Worm (Caenorhabditis elegans) whole organism, young adult: Measurements from ENCODE around the gene ucr-2.1.

Experiments used
- B0035.1 ChIP-seq: sonication (generic microtip); optimal IDR thresholded peaks from 2 replicates; lab custom pipeline; 2016; ENCODE audit warnings: missing genetic modification characterization, mild to moderate bottlenecking, missing compliant biosample characterization, missing genotype, missing genetic modification reagents
- B0261.1 ChIP-seq: sonication (generic microtip); optimal IDR thresholded peaks from 2 replicates; lab custom pipeline; 2016; ENCODE audit warnings: mild to moderate bottlenecking, missing genetic modification characterization, moderate library complexity, missing compliant biosample characterization
- C06A6.2 ChIP-seq: fragments of 200-800 bp; sonication (Bioruptor generic); conservative IDR thresholded peaks from 2 replicates; pipeline ENCODE4 v1.3.6; 2022; ENCODE audit warnings: missing genetic modification characterization, missing compliant biosample characterization
- D2030.7 ChIP-seq: fragments of 200-800 bp; sonication (Bioruptor generic); IDR thresholded peaks from 2 replicates; pipeline ENCODE4 v1.3.6; 2022; ENCODE audit warnings: missing genetic modification reagents, missing genetic modification characterization, missing compliant biosample characterization
- F57A8.1 ChIP-seq: fragments of 200-800 bp; sonication (Bioruptor generic); optimal IDR thresholded peaks from 2 replicates; lab custom pipeline; 2018; ENCODE audit warnings: mild to moderate bottlenecking, missing genetic modification characterization, moderate library complexity, missing compliant biosample characterization
- K11D2.4 ChIP-seq: fragments of 200-800 bp; sonication (Bioruptor generic); IDR thresholded peaks from 2 replicates; pipeline ENCODE4 v1.3.6; 2022; ENCODE audit warnings: missing genetic modification reagents, missing genetic modification characterization, missing compliant biosample characterization
- Y56A3A.18 ChIP-seq: fragments of 200-800 bp; sonication (Bioruptor generic); IDR thresholded peaks from 2 replicates; pipeline ENCODE4 v1.3.6; 2022; ENCODE audit warnings: missing genetic modification reagents, missing genetic modification characterization, missing compliant biosample characterization
- Y79H2A.3 ChIP-seq: fragments of 200-800 bp; sonication (Bioruptor generic); conservative IDR thresholded peaks from 2 replicates; pipeline ENCODE4 v1.3.6; 2022; ENCODE audit warnings: missing genetic modification reagents, missing genetic modification characterization, missing compliant biosample characterization
- akir-1 ChIP-seq: fragments of 200-800 bp; sonication (Bioruptor generic); optimal IDR thresholded peaks from 2 replicates; lab custom pipeline; 2018; ENCODE audit warnings: mild to moderate bottlenecking, missing genetic modification characterization, moderate library complexity, missing compliant biosample characterization
- aptf-2 ChIP-seq: fragments of 200-800 bp; sonication (Bioruptor generic); conservative IDR thresholded peaks from 2 replicates; pipeline ENCODE4 v1.3.6; 2022; ENCODE audit warnings: missing genetic modification reagents, missing genetic modification characterization, missing compliant biosample characterization
- aptf-3 ChIP-seq: fragments of 200-800 bp; sonication (Bioruptor generic); IDR thresholded peaks from 2 replicates; pipeline ENCODE4 v1.3.6; 2022; ENCODE audit warnings: missing genetic modification characterization, missing compliant biosample characterization
- athp-1 ChIP-seq: sonication (generic microtip); optimal IDR thresholded peaks from 2 replicates; lab custom pipeline; 2017; ENCODE audit warnings: mild to moderate bottlenecking, missing genetic modification characterization, missing compliant biosample characterization
- ccch-3 ChIP-seq: fragments of 200-800 bp; sonication (Bioruptor generic); optimal IDR thresholded peaks from 2 replicates; lab custom pipeline; 2018; ENCODE audit warnings: mild to moderate bottlenecking, missing genetic modification characterization, missing compliant biosample characterization
- ceh-40 ChIP-seq: fragments of 200-800 bp; sonication (Bioruptor generic); IDR thresholded peaks from 2 replicates; pipeline ENCODE4 v1.3.6; 2022; ENCODE audit warnings: missing genetic modification characterization, missing compliant biosample characterization
- die-1 ChIP-seq: sonication (generic microtip); optimal IDR thresholded peaks from 2 replicates; lab custom pipeline; 2016; ENCODE audit warnings: missing genotype, mild to moderate bottlenecking, missing genetic modification characterization, missing compliant biosample characterization
- dox-1 ChIP-seq: fragments of 200-800 bp; sonication (Bioruptor generic); IDR thresholded peaks from 2 replicates; pipeline ENCODE4 v1.3.6; 2022; ENCODE audit warnings: missing genetic modification reagents, missing genetic modification characterization, missing compliant biosample characterization
- dpff-1 ChIP-seq: sonication (generic microtip); optimal IDR thresholded peaks from 2 replicates; lab custom pipeline; 2017; ENCODE audit warnings: mild to moderate bottlenecking, missing genetic modification characterization, missing compliant biosample characterization
- efl-1 ChIP-seq: fragments of 150-350 bp; optimal IDR thresholded peaks from 2 replicates; lab custom pipeline; 2014; ENCODE audit warnings: missing biosample characterization, missing genetic modification reagents, missing genetic modification characterization
- egl-18 ChIP-seq: fragments of 200-800 bp; sonication (Bioruptor generic); IDR thresholded peaks from 2 replicates; pipeline ENCODE4 v1.3.6; 2022; ENCODE audit warnings: missing genetic modification reagents, missing genetic modification characterization, missing compliant biosample characterization
- egl-44 ChIP-seq: fragments of 200-800 bp; sonication (Bioruptor generic); IDR thresholded peaks from 2 replicates; pipeline ENCODE4 v1.3.6; 2022; ENCODE audit warnings: missing genetic modification reagents, missing genetic modification characterization, missing compliant biosample characterization
- him-1 ChIP-seq: sonication (generic microtip); optimal IDR thresholded peaks from 2 replicates; lab custom pipeline; 2016; ENCODE audit warnings: missing genotype, missing genetic modification reagents, missing genetic modification characterization, missing compliant biosample characterization
- hmg-1.2 ChIP-seq: fragments of 200-800 bp; sonication (Bioruptor generic); IDR thresholded peaks from 2 replicates; pipeline ENCODE4 v1.3.6; 2022; ENCODE audit warnings: missing genetic modification reagents, missing genetic modification characterization, missing compliant biosample characterization
- let-607 ChIP-seq, 2 experiments: fragments of 200-800 bp in 1 of 2; sonication (Bioruptor generic) in 1 of 2; sonication (generic microtip) in 1 of 2; optimal IDR thresholded peaks; 2 replicates each; lab custom pipeline; 2016 to 2018; ENCODE audit warnings: mild to moderate bottlenecking in 2 of 2, missing compliant biosample characterization in 2 of 2, missing genetic modification characterization in 2 of 2, moderate library complexity in 2 of 2, missing genotype in 1 of 2
- lin-26 ChIP-seq: fragments of 200-800 bp; sonication (Bioruptor generic); IDR thresholded peaks from 2 replicates; pipeline ENCODE4 v1.3.6; 2022; ENCODE audit warnings: missing genetic modification reagents, missing genetic modification characterization, missing compliant biosample characterization
- lin-35 ChIP-seq, 3 experiments: fragments of 150-350 bp in 2 of 3; sonication (generic microtip) in 1 of 3; optimal IDR thresholded peaks; 2 replicates each; lab custom pipeline; 2014 to 2018; ENCODE audit warnings: missing biosample characterization in 3 of 3, missing genetic modification characterization in 3 of 3, missing genetic modification reagents in 3 of 3
- lin-40 ChIP-seq: sonication (generic microtip); optimal IDR thresholded peaks from 2 replicates; lab custom pipeline; 2016; ENCODE audit warnings: missing genetic modification characterization, mild to moderate bottlenecking, missing compliant biosample characterization, missing genotype, missing genetic modification reagents
- lir-1 ChIP-seq: fragments of 200-800 bp; sonication (Bioruptor generic); conservative IDR thresholded peaks from 2 replicates; pipeline ENCODE4 v1.3.6; 2022; ENCODE audit warnings: missing genetic modification reagents, missing genetic modification characterization, missing compliant biosample characterization
- madf-3 ChIP-seq: fragments of 200-800 bp; sonication (Bioruptor generic); IDR thresholded peaks from 2 replicates; pipeline ENCODE4 v1.3.6; 2022; ENCODE audit warnings: missing genetic modification reagents, missing genetic modification characterization, missing compliant biosample characterization
- madf-6 ChIP-seq: fragments of 200-800 bp; sonication (Bioruptor generic); IDR thresholded peaks from 2 replicates; pipeline ENCODE4 v1.3.6; 2022; ENCODE audit warnings: missing genetic modification reagents, missing genetic modification characterization, missing compliant biosample characterization
- madf-8 ChIP-seq: fragments of 200-800 bp; sonication (Bioruptor generic); conservative IDR thresholded peaks from 2 replicates; pipeline ENCODE4 v1.3.6; 2022; ENCODE audit warnings: missing genetic modification reagents, missing genetic modification characterization, missing compliant biosample characterization
- mcd-1 ChIP-seq: fragments of 200-800 bp; sonication (Bioruptor generic); IDR thresholded peaks from 2 replicates; pipeline ENCODE4 v1.3.6; 2022; ENCODE audit warnings: missing genetic modification reagents, missing genetic modification characterization, missing compliant biosample characterization
- mxl-1 ChIP-seq: sonication (generic microtip); optimal IDR thresholded peaks from 2 replicates; lab custom pipeline; 2016; ENCODE audit warnings: missing genetic modification characterization, missing compliant biosample characterization
- nfyb-1 ChIP-seq: fragments of 200-800 bp; sonication (Bioruptor generic); IDR thresholded peaks from 2 replicates; pipeline ENCODE4 v1.3.6; 2022; ENCODE audit warnings: missing genetic modification reagents, missing genetic modification characterization, missing compliant biosample characterization
- rcor-1 ChIP-seq: fragments of 200-800 bp; sonication (Bioruptor generic); IDR thresholded peaks from 2 replicates; pipeline ENCODE4 v1.3.6; 2022; ENCODE audit warnings: missing genetic modification reagents, missing genetic modification characterization, missing compliant biosample characterization
- repo-1 ChIP-seq: sonication (generic microtip); optimal IDR thresholded peaks from 2 replicates; lab custom pipeline; 2017; ENCODE audit warnings: mild to moderate bottlenecking, missing genetic modification characterization, missing compliant biosample characterization
- snpc-1.1 ChIP-seq: sonication (generic microtip); optimal IDR thresholded peaks from 2 replicates; lab custom pipeline; 2017; ENCODE audit warnings: missing genetic modification characterization, mild to moderate bottlenecking, missing compliant biosample characterization, antibody characterized with exemption, moderate library complexity, missing genotype, missing genetic modification reagents; ENCODE audit not compliant: insufficient read depth
- snpc-1.3 ChIP-seq: sonication (generic microtip); optimal IDR thresholded peaks from 2 replicates; lab custom pipeline; 2017; ENCODE audit warnings: missing genetic modification characterization, mild to moderate bottlenecking, missing compliant biosample characterization, antibody characterized with exemption, moderate library complexity, missing genotype, missing genetic modification reagents; ENCODE audit not compliant: insufficient read depth
- tbp1 ChIP-seq: fragments of 200-800 bp; sonication (Bioruptor generic); optimal IDR thresholded peaks from 2 replicates; lab custom pipeline; 2018; ENCODE audit warnings: mild to moderate bottlenecking, missing genetic modification characterization, missing compliant biosample characterization
- unc-130 ChIP-seq: sonication (generic microtip); optimal IDR thresholded peaks from 2 replicates; lab custom pipeline; 2016; ENCODE audit warnings: missing genetic modification reagents, missing genetic modification characterization, missing compliant biosample characterization
- zim-3 ChIP-seq: sonication (generic microtip); optimal IDR thresholded peaks from 2 replicates; lab custom pipeline; 2017; ENCODE audit warnings: mild to moderate bottlenecking, missing genetic modification characterization, moderate library complexity, missing compliant biosample characterization
- ztf-18 ChIP-seq: sonication (generic microtip); optimal IDR thresholded peaks from 2 replicates; lab custom pipeline; 2016; ENCODE audit warnings: missing genotype, mild to moderate bottlenecking, missing genetic modification characterization, missing compliant biosample characterization
- ztf-26 ChIP-seq: sonication (generic microtip); optimal IDR thresholded peaks from 2 replicates; lab custom pipeline; 2017; ENCODE audit warnings: missing genetic modification characterization, missing compliant biosample characterization
- ztf-6 ChIP-seq: fragments of 200-800 bp; sonication (Bioruptor generic); IDR thresholded peaks from 2 replicates; pipeline ENCODE4 v1.3.6; 2022; ENCODE audit warnings: missing genetic modification reagents, missing genetic modification characterization, missing compliant biosample characterization

ucr-2.1 gene

DNA sequence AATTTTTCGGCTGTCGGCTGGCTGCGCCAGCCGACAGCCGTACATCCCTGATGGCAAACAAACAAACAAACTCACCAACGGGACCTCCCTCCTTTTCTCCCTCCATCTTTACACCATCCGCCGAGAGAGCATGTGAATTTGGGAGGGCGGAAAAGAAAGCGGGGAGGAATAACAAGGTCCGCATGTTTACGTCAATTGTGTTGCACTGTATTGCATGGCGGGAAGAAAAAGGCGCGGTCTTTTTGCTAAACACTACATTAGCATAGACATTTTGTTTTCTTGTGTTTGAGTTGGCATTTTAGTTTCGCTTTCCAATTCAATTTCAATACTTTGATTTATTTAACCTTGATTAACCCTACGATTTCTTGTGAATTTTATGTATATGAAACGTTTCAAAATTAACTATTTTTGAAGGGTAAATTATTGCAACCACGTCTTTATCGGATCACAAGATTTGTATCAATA, 30.3 kb upstream of the ucr-2.1 start, which contains the start of gene C49F5.6:
Gene C49F5.6, plus strand, starts transcription at position 415 of the 465 bp plus-strand sequence.
- TF ChIP-seq madf-6 (GFP tag; lab: Robert Waterston, UW) (peak; percentile 79), madf-3 (GFP tag; lab: Robert Waterston, UW) (0 out of 2 replicates have a peak, but pooled peaks have one; percentile 44), C06A6.2 (GFP tag; lab: Robert Waterston, UW) (no peak), K11D2.4 (no peak), F57A8.1 (GFP tag; lab: Kevin White, UChicago) (no peak), efl-1 (GFP tag; lab: Kevin White, UChicago) (peak; percentile 89), ztf-6 (GFP tag; lab: Robert Waterston, UW) (no peak), lir-1 (GFP tag; lab: Robert Waterston, UW) (no peak), ccch-3 (no peak), aptf-2 (GFP tag; lab: Robert Waterston, UW) (peak; percentile 76), madf-8 (GFP tag; lab: Robert Waterston, UW) (0 out of 2 replicates have a peak, but pooled peaks have one; percentile 31), B0035.1 (no peak)

- TF ChIP-seq egl-18 (GFP tag; lab: Robert Waterston, UW) (no peak), hmg-1.2 (GFP tag; lab: Robert Waterston, UW) (peak; percentile 18; the same call in 1 of the 2 replicates)
Observed at ce11 chrX:11992246-11992645, 26.0 kb upstream of the ucr-2.1 start.

ce11 chrX:11992778-11993177, 25.5 kb upstream of the ucr-2.1 start:
- TF ChIP-seq repo-1 (tag; lab: Kevin White, UChicago) (no peak), athp-1 (no peak), let-607 (tag; optimal IDR thresholded peaks at IDR 0.05; lab: Kevin White, UChicago) (no peak)

ce11 chrX:11993327-11993726, 24.9 kb upstream of the ucr-2.1 start:
- TF ChIP-seq Y56A3A.18 (0 out of 2 replicates have a peak, but pooled peaks have one; percentile 17), lin-40 (tag; lab: Kevin White, UChicago) (peak; percentile 10), ceh-40 (GFP tag; lab: Robert Waterston, UW) (0 out of 2 replicates have a peak, but pooled peaks have one; percentile 41), dox-1 (GFP tag; lab: Robert Waterston, UW) (peak; percentile 63), snpc-1.3 (tag; lab: Kevin White, UChicago) (peak; percentile 22), Y79H2A.3 (no peak), egl-44 (GFP tag; lab: Robert Waterston, UW) (no peak), B0261.1 (peak; percentile 67), aptf-2 (GFP tag; lab: Robert Waterston, UW) (no peak), akir-1 (GFP tag; lab: Kevin White, UChicago) (no peak), D2030.7 (GFP tag; lab: Robert Waterston, UW) (peak; percentile 76), aptf-3 (no peak), dpff-1 (tag; lab: Kevin White, UChicago) (no peak), ztf-18 (tag; lab: Kevin White, UChicago) (peak; percentile 56), lin-35 (GFP tag; optimal IDR thresholded peaks at IDR 0.05; lab: Kevin White, UChicago) (peak in 1 of 3 experiments; percentile 24), ztf-26 (no peak), mcd-1 (GFP tag; lab: Robert Waterston, UW) (0 out of 2 replicates have a peak, but pooled peaks have one; percentile 20), zim-3 (tag; lab: Kevin White, UChicago) (peak; percentile 63), lin-26 (GFP tag; lab: Robert Waterston, UW) (peak; percentile 79), rcor-1 (peak; percentile 54), tbp1 (peak; percentile 87), die-1 (tag; lab: Kevin White, UChicago) (peak; percentile 59), snpc-1.1 (tag; lab: Kevin White, UChicago) (peak; percentile 16), nfyb-1 (GFP tag; lab: Robert Waterston, UW) (0 out of 2 replicates have a peak, but pooled peaks have one; percentile 32), him-1 (peak; percentile 56), mxl-1 (peak; percentile 23), unc-130 (GFP tag; lab: Kevin White, UChicago) (no peak)
